Fruit fly (Drosophila melanogaster): Measurements from ENCODE around the gene Dyrk2.

- TF ChIP-seq psq (optimal IDR thresholded peaks at IDR 0.05) (no peak), CG8478 (optimal IDR thresholded peaks at IDR 0.05) (no peak), pan (optimal IDR thresholded peaks at IDR 0.05) (no peak), usp (GFP tag; optimal IDR thresholded peaks at IDR 0.05) (no peak)
Observed at dm6 chr2L:14212686-14213085, 21.2 kb downstream of the Dyrk2 start.
